Fruit fly (Drosophila melanogaster) whole organism, pupa: ENCODE measurements around the gene Targ1.

Experiments
- CG10348 ChIP-seq: fragments of 200-800 bp; sonication (Bioruptor generic); IDR thresholded peaks from 2 replicates; pipeline ENCODE4 v1.3.6; 2022; ENCODE audit warnings: missing biosample characterization, missing genetic modification characterization
- CG12605 ChIP-seq: fragments of 200-800 bp; sonication (Bioruptor generic); IDR thresholded peaks from 2 replicates; pipeline ENCODE4 v1.3.6; 2022; ENCODE audit warnings: missing biosample characterization, missing genetic modification characterization
- CG13204 ChIP-seq: fragments of 200-800 bp; sonication (Bioruptor generic); optimal IDR thresholded peaks from 2 replicates; lab custom pipeline; 2018; ENCODE audit warnings: missing biosample characterization, mild to moderate bottlenecking, missing genetic modification characterization, moderate library complexity
- CG14655 ChIP-seq: fragments of 200-800 bp; sonication (Bioruptor generic); optimal IDR thresholded peaks from 3 replicates; lab custom pipeline; 2017; ENCODE audit warnings: mild to moderate bottlenecking, missing biosample characterization, missing genetic modification reagents, missing genetic modification characterization
- CG15710 ChIP-seq: fragments of 200-800 bp; sonication (Bioruptor generic); optimal IDR thresholded peaks from 2 replicates; lab custom pipeline; 2018; ENCODE audit warnings: missing biosample characterization, mild to moderate bottlenecking, missing genetic modification characterization, moderate library complexity
- CG17806 ChIP-seq: fragments of 200-800 bp; sonication (Bioruptor generic); optimal IDR thresholded peaks from 2 replicates; lab custom pipeline; 2018; ENCODE audit warnings: missing biosample characterization, mild to moderate bottlenecking, missing genetic modification characterization, moderate library complexity
- CG32121 ChIP-seq: fragments of 200-800 bp; sonication (Bioruptor generic); IDR thresholded peaks from 2 replicates; pipeline ENCODE4 v1.3.6; 2022; ENCODE audit warnings: missing biosample characterization, missing genetic modification characterization
- CG34367 ChIP-seq: fragments of 200-800 bp; sonication (Bioruptor generic); optimal IDR thresholded peaks from 2 replicates; lab custom pipeline; 2018; ENCODE audit warnings: missing biosample characterization, mild to moderate bottlenecking, missing genetic modification characterization
- CG4496 ChIP-seq: fragments of 200-800 bp; sonication (Bioruptor generic); IDR thresholded peaks from 3 replicates; pipeline ENCODE4 v1.3.6; 2022; ENCODE audit warnings: missing biosample characterization, missing genetic modification characterization
- CG8159 ChIP-seq: fragments of 200-800 bp; sonication (Bioruptor generic); optimal IDR thresholded peaks from 3 replicates; lab custom pipeline; 2018; ENCODE audit warnings: missing biosample characterization, mild to moderate bottlenecking, missing genetic modification characterization, moderate library complexity
- CG8301 ChIP-seq: fragments of 200-800 bp; sonication (Bioruptor generic); optimal IDR thresholded peaks from 2 replicates; lab custom pipeline; 2018; ENCODE audit warnings: missing biosample characterization, mild to moderate bottlenecking, missing genetic modification characterization
- CG9948 ChIP-seq: fragments of 200-800 bp; sonication (Bioruptor generic); optimal IDR thresholded peaks from 2 replicates; lab custom pipeline; 2018; ENCODE audit warnings: missing biosample characterization, mild to moderate bottlenecking, missing genetic modification characterization, moderate library complexity
- D1 ChIP-seq: fragments of 200-800 bp; sonication (Bioruptor generic); optimal IDR thresholded peaks from 2 replicates; lab custom pipeline; 2018; ENCODE audit warnings: missing biosample characterization, mild to moderate bottlenecking, missing genetic modification characterization, moderate library complexity
- EcR ChIP-seq: fragments of 200-800 bp; sonication (Bioruptor generic); optimal IDR thresholded peaks from 3 replicates; lab custom pipeline; 2019; ENCODE audit warnings: missing biosample characterization, missing genetic modification characterization, mild to moderate bottlenecking, moderate library complexity, missing genetic modification reagents
- Ets98B ChIP-seq: fragments of 200-800 bp; sonication (Bioruptor generic); IDR thresholded peaks from 2 replicates; pipeline ENCODE4 v1.3.6; 2022; ENCODE audit warnings: missing biosample characterization, missing genetic modification characterization
- Pif1A ChIP-seq: fragments of 200-800 bp; sonication (Bioruptor generic); optimal IDR thresholded peaks from 3 replicates; lab custom pipeline; 2016; ENCODE audit warnings: missing biosample characterization, missing genetic modification characterization
- Pif1B ChIP-seq: fragments of 200-800 bp; sonication (Bioruptor generic); optimal IDR thresholded peaks from 3 replicates; lab custom pipeline; 2016; ENCODE audit warnings: missing biosample characterization, missing genetic modification characterization
- Snoo ChIP-seq: fragments of 200-800 bp; sonication (Bioruptor generic); optimal IDR thresholded peaks from 3 replicates; lab custom pipeline; 2017; ENCODE audit warnings: missing biosample characterization, mild to moderate bottlenecking, missing genetic modification characterization, inconsistent platforms
- fd96Ca ChIP-seq: fragments of 200-800 bp; sonication (Bioruptor generic); IDR thresholded peaks from 3 replicates; pipeline ENCODE4 v1.3.6; 2022; ENCODE audit warnings: missing biosample characterization, missing genetic modification characterization
- gl ChIP-seq: fragments of 200-800 bp; sonication (Bioruptor generic); optimal IDR thresholded peaks from 2 replicates; lab custom pipeline; 2018; ENCODE audit warnings: missing biosample characterization, mild to moderate bottlenecking, missing genetic modification characterization
- rn ChIP-seq: fragments of 200-800 bp; sonication (Bioruptor generic); IDR thresholded peaks from 2 replicates; pipeline ENCODE4 v1.3.6; 2022; ENCODE audit warnings: missing biosample characterization, missing genetic modification characterization

Gene Targ1

DNA sequence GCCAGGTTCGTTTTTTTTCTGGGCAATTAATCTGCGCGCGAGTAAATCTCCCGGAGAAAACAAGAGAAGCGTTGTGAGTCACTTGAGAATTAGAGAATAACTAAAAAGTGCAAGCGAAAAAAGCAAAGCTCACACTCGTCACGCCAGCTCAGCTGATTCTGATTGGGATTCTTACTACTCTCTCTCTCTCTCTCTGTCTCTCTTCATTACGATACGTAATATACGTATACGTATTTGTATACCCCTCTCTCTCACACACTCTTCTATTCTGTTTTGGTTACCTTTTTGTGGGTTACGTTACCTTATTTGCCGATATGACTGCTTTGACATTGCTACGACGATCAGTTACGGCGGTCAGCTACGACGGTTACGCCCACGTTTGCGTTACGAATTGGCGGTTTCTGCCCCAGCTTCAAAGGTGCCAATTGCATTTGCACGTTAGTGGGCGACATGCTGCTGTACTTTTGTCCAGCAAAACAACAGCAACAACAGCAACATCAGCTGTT lies at the start of gene Targ1, which contains the start of the genes CG10512 and Targ2:
Gene Targ1 (minus strand): TSS at position 106 of the 506 bp plus-strand sequence.
Gene CG10512 (plus strand): TSS at position 144 of the 506 bp plus-strand sequence.
Gene Targ2 (minus strand): TSS at position 456 of the 506 bp plus-strand sequence.
- TF ChIP-seq gl (tag; lab: Kevin White, UChicago) (no peak), Ets98B (GFP tag; lab: Robert Waterston, UW) (no peak), CG32121 (GFP tag; lab: Robert Waterston, UW) (0 out of 2 replicates have a peak, but pooled peaks have one; percentile 22), EcR (GFP tag; lab: Kevin White, UChicago) (peak; percentile 37), CG8159 (tag; lab: Kevin White, UChicago) (no peak), CG4496 (no peak), CG12605 (GFP tag; lab: Robert Waterston, UW) (no peak), CG34367 (tag; lab: Kevin White, UChicago) (no peak), CG9948 (tag; lab: Kevin White, UChicago) (no peak), rn (GFP tag; lab: Robert Waterston, UW) (no peak), Pif1B (GFP tag; lab: Kevin White, UChicago) (no peak), fd96Ca (GFP tag; lab: Robert Waterston, UW) (no peak), CG13204 (GFP tag; lab: Kevin White, UChicago) (no peak), D1 (tag; lab: Kevin White, UChicago) (no peak), CG17806 (no peak), CG14655 (GFP tag; lab: Kevin White, UChicago) (no peak)

DNA sequence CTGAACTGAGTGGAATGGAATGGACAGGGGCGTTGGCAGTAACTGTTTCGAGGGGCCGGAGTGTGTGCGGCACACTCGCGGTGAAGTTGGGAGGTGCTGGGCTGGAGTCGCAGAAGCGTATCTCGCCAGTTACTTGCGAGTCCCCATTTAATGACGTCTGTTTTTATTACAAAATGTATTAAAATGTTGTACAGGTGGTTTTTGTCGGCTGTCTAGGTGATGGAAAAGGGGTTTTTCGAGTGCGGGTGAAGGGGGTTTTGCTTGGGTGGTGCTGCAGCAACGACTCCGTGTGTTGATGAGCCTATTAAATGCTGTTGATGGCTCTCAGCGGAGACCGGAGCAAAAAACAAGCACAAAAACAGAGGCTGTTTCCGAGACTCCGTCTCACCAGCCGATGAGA lies 48.7 kb upstream of the Targ1 start:
- TF ChIP-seq CG8159 (tag; lab: Kevin White, UChicago) (peak; percentile 72), fd96Ca (GFP tag; lab: Robert Waterston, UW) (peak; percentile 62; the same call in 2 of the 3 replicates), CG32121 (GFP tag; lab: Robert Waterston, UW) (peak; percentile 74; the same call in 1 of the 2 replicates), CG13204 (GFP tag; lab: Kevin White, UChicago) (peak; percentile 86), Pif1A (peak; percentile 47), D1 (tag; lab: Kevin White, UChicago) (peak; percentile 40), CG4496 (peak; percentile 54; the same call in 1 of the 3 replicates), CG15710 (peak; percentile 73), Pif1B (GFP tag; lab: Kevin White, UChicago) (peak; percentile 7), gl (tag; lab: Kevin White, UChicago) (peak; percentile 41), CG14655 (GFP tag; lab: Kevin White, UChicago) (peak; percentile 62), CG9948 (tag; lab: Kevin White, UChicago) (peak; percentile 55), Ets98B (GFP tag; lab: Robert Waterston, UW) (peak; percentile 47; the same call in 1 of the 2 replicates), Snoo (peak; percentile 19), EcR (GFP tag; lab: Kevin White, UChicago) (peak; percentile 95), CG34367 (tag; lab: Kevin White, UChicago) (peak; percentile 61), CG8301 (tag; lab: Kevin White, UChicago) (peak; percentile 40), CG17806 (peak; percentile 64), CG12605 (GFP tag; lab: Robert Waterston, UW) (peak; percentile 39; the same call in 1 of the 2 replicates), CG10348 (GFP tag; lab: Robert Waterston, UW) (no peak), rn (GFP tag; lab: Robert Waterston, UW) (0 out of 2 replicates have a peak, but pooled peaks have one; percentile 18)

DNA sequence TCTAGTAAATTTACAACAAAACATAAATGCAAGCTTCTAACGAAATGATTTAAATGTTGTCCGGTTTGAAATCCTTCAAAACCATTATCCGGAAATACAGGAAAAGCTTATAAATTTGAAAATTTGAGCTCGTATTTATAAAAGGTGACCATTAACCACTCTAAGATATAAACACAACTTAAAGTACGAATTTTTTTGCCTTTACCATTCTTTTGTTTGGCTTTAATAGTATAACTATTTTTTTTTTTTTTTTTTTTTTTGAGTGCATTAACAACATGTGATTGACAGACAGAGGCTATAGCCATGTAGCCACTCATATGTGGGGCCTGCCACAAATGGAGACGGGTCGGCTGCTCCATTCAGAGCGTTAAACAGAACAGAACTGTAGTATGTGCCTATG lies 40.7 kb upstream of the Targ1 start:
- no peak for TF ChIP-seq CG10348 (GFP tag; lab: Robert Waterston, UW)
- TF ChIP-seq D1 (tag; lab: Kevin White, UChicago) = no peak
- TF ChIP-seq CG8159 (tag; lab: Kevin White, UChicago) = no peak
- TF ChIP-seq Pif1A = peak; percentile 25
- TF ChIP-seq Snoo = no peak
- TF ChIP-seq CG13204 (GFP tag; lab: Kevin White, UChicago) = no peak
- TF ChIP-seq CG9948 (tag; lab: Kevin White, UChicago) = peak; percentile 60
- no peak for TF ChIP-seq gl (tag; lab: Kevin White, UChicago)
- TF ChIP-seq CG17806 = peak; percentile 67
- no peak for TF ChIP-seq CG15710
- no peak for TF ChIP-seq CG12605 (GFP tag; lab: Robert Waterston, UW)
- TF ChIP-seq CG8301 (tag; lab: Kevin White, UChicago) = peak; percentile 6
- no peak for TF ChIP-seq EcR (GFP tag; lab: Kevin White, UChicago)
- no peak for TF ChIP-seq CG32121 (GFP tag; lab: Robert Waterston, UW)
- TF ChIP-seq CG14655 (GFP tag; lab: Kevin White, UChicago) = peak; percentile 14
- TF ChIP-seq Pif1B (GFP tag; lab: Kevin White, UChicago) = no peak
- TF ChIP-seq CG4496 = no peak

DNA sequence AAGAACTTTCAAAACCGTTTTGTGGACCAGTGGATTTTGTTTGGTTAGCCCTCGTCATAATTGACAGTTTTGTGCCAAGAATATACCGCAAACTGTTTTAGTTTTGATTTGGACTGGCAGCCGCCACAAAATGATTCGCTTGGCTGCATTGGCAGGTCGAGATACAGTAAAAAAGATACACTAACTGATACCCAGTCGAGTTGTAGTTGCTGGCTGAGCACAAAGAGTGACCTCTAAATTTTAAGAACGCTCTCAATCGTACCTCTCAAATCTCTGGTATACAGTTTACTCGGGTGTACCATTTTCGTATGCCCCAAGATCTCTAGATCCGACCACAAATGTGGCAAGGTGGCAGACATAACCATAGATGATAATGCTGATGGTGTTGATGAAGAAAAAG lies 40.3 kb upstream of the Targ1 start:
- TF ChIP-seq CG15710 (no peak), CG4496 (no peak), gl (tag; lab: Kevin White, UChicago) (no peak), rn (GFP tag; lab: Robert Waterston, UW) (no peak), Pif1A (no peak)

DNA sequence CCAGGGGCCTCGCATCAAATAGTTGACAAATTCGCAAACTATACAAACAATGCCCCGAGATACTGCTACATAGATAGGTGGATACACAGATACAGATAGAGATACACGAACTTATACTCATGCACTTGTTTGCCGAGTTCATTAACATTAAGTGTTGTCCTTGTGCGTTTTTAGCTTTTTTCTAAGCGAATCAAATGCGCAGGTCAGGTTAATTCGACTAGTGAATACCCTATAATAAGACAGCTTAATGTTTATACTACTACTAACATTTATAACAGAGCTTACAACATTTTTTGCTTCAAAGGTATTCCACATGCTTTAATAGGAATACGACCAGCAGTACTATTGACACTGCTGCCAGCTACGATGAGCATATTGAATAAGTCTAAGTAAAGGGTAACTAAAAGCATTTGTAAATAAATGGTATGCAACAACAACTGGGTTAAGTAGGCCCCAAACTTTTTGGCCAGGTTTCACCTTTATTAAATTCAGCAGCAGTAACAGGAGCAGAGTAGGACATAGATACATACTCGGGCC lies 38.8 kb upstream of the Targ1 start:
- peak; percentile 4 for TF ChIP-seq CG9948 (tag; lab: Kevin White, UChicago)
- TF ChIP-seq CG8301 (tag; lab: Kevin White, UChicago) = peak; percentile 31
- TF ChIP-seq D1 (tag; lab: Kevin White, UChicago) = no peak
- peak; percentile 34; the same call in 1 of the 2 replicates for TF ChIP-seq CG12605 (GFP tag; lab: Robert Waterston, UW)
- TF ChIP-seq EcR (GFP tag; lab: Kevin White, UChicago) = no peak
- TF ChIP-seq Pif1A = no peak
- TF ChIP-seq, all 21 proteins: peak for 3
